Worm (Caenorhabditis elegans) whole organism, young adult: ENCODE data around the gene spn-4.

Experiments
- B0035.1 ChIP-seq: sonication (generic microtip); optimal IDR thresholded peaks from 2 replicates; lab custom pipeline; 2016; ENCODE audit warnings: missing genetic modification characterization, mild to moderate bottlenecking, missing compliant biosample characterization, missing genotype, missing genetic modification reagents
- C06A6.2 ChIP-seq: fragments of 200-800 bp; sonication (Bioruptor generic); conservative IDR thresholded peaks from 2 replicates; pipeline ENCODE4 v1.3.6; 2022; ENCODE audit warnings: missing genetic modification characterization, missing compliant biosample characterization
- D2030.7 ChIP-seq: fragments of 200-800 bp; sonication (Bioruptor generic); IDR thresholded peaks from 2 replicates; pipeline ENCODE4 v1.3.6; 2022; ENCODE audit warnings: missing genetic modification reagents, missing genetic modification characterization, missing compliant biosample characterization
- F23B12.7 ChIP-seq: sonication (generic microtip); optimal IDR thresholded peaks from 2 replicates; lab custom pipeline; 2017; ENCODE audit warnings: missing genetic modification characterization, mild to moderate bottlenecking, missing compliant biosample characterization, antibody characterized with exemption, moderate library complexity; ENCODE audit not compliant: insufficient read depth
- F39B2.1 ChIP-seq: fragments of 200-800 bp; sonication (Bioruptor generic); IDR thresholded peaks from 2 replicates; pipeline ENCODE4 v1.3.6; 2022; ENCODE audit warnings: missing genetic modification reagents, missing genetic modification characterization, missing compliant biosample characterization
- F55B11.4 ChIP-seq: sonication (generic microtip); optimal IDR thresholded peaks from 2 replicates; lab custom pipeline; 2016; ENCODE audit warnings: missing compliant biosample characterization, missing genetic modification characterization, borderline replicate concordance; ENCODE audit not compliant: insufficient read depth
- F57A8.1 ChIP-seq: fragments of 200-800 bp; sonication (Bioruptor generic); optimal IDR thresholded peaks from 2 replicates; lab custom pipeline; 2018; ENCODE audit warnings: mild to moderate bottlenecking, missing genetic modification characterization, moderate library complexity, missing compliant biosample characterization
- ama-1 ChIP-seq, 3 experiments: fragments of 150-350 bp in 1 of 3; sonication (generic microtip) in 2 of 3; optimal IDR thresholded peaks; 2 replicates each; lab custom pipeline; 2014 to 2018; ENCODE audit warnings: missing biosample characterization in 2 of 3, missing genetic modification characterization in 2 of 3, missing genetic modification reagents in 2 of 3
- atf-7 ChIP-seq: sonication (generic microtip); optimal IDR thresholded peaks from 2 replicates; lab custom pipeline; 2017; ENCODE audit warnings: mild to moderate bottlenecking, missing genetic modification characterization, missing compliant biosample characterization
- athp-1 ChIP-seq: sonication (generic microtip); optimal IDR thresholded peaks from 2 replicates; lab custom pipeline; 2017; ENCODE audit warnings: mild to moderate bottlenecking, missing genetic modification characterization, missing compliant biosample characterization
- attf-3 ChIP-seq: fragments of 200-800 bp; sonication (Bioruptor generic); conservative IDR thresholded peaks from 2 replicates; pipeline ENCODE4 v1.3.6; 2022; ENCODE audit warnings: missing genetic modification reagents, missing genetic modification characterization, missing compliant biosample characterization
- attf-6 ChIP-seq: fragments of 200-800 bp; sonication (Bioruptor generic); IDR thresholded peaks from 2 replicates; pipeline ENCODE4 v1.3.6; 2022; ENCODE audit warnings: missing genetic modification reagents, missing genetic modification characterization, missing compliant biosample characterization
- ceh-40 ChIP-seq: fragments of 200-800 bp; sonication (Bioruptor generic); IDR thresholded peaks from 2 replicates; pipeline ENCODE4 v1.3.6; 2022; ENCODE audit warnings: missing genetic modification characterization, missing compliant biosample characterization
- die-1 ChIP-seq: sonication (generic microtip); optimal IDR thresholded peaks from 2 replicates; lab custom pipeline; 2016; ENCODE audit warnings: missing genotype, mild to moderate bottlenecking, missing genetic modification characterization, missing compliant biosample characterization
- efl-1 ChIP-seq: fragments of 150-350 bp; optimal IDR thresholded peaks from 2 replicates; lab custom pipeline; 2014; ENCODE audit warnings: missing biosample characterization, missing genetic modification reagents, missing genetic modification characterization
- egrh-3 ChIP-seq: fragments of 200-800 bp; sonication (Bioruptor generic); IDR thresholded peaks from 2 replicates; pipeline ENCODE4 v1.3.6; 2022; ENCODE audit warnings: missing genetic modification reagents, missing genetic modification characterization, missing compliant biosample characterization
- fkh-3 ChIP-seq: sonication (generic microtip); optimal IDR thresholded peaks from 2 replicates; lab custom pipeline; 2016; ENCODE audit warnings: mild to moderate bottlenecking, missing genetic modification characterization, missing compliant biosample characterization
- hlh-26 ChIP-seq: fragments of 200-800 bp; sonication (Bioruptor generic); conservative IDR thresholded peaks from 2 replicates; pipeline ENCODE4 v1.3.6; 2022; ENCODE audit warnings: missing genetic modification reagents, missing genetic modification characterization, missing compliant biosample characterization
- hrde-1 ChIP-seq: sonication (generic microtip); optimal IDR thresholded peaks from 2 replicates; lab custom pipeline; 2016; ENCODE audit warnings: missing genetic modification characterization, mild to moderate bottlenecking, missing compliant biosample characterization, moderate library complexity, missing genotype, missing genetic modification reagents, borderline replicate concordance
- lsl-1 ChIP-seq: fragments of 200-800 bp; sonication (Bioruptor generic); optimal IDR thresholded peaks from 2 replicates; lab custom pipeline; 2018; ENCODE audit warnings: mild to moderate bottlenecking, missing genetic modification characterization, moderate library complexity, missing compliant biosample characterization
- lsy-27 ChIP-seq: sonication (generic microtip); optimal IDR thresholded peaks from 2 replicates; lab custom pipeline; 2017; ENCODE audit warnings: missing genetic modification characterization, mild to moderate bottlenecking, missing compliant biosample characterization, antibody characterized with exemption, missing genotype, borderline replicate concordance; ENCODE audit not compliant: insufficient read depth
- madf-3 ChIP-seq: fragments of 200-800 bp; sonication (Bioruptor generic); IDR thresholded peaks from 2 replicates; pipeline ENCODE4 v1.3.6; 2022; ENCODE audit warnings: missing genetic modification reagents, missing genetic modification characterization, missing compliant biosample characterization
- mcd-1 ChIP-seq: fragments of 200-800 bp; sonication (Bioruptor generic); IDR thresholded peaks from 2 replicates; pipeline ENCODE4 v1.3.6; 2022; ENCODE audit warnings: missing genetic modification reagents, missing genetic modification characterization, missing compliant biosample characterization
- nfya-2 ChIP-seq: fragments of 200-800 bp; sonication (Bioruptor generic); IDR thresholded peaks from 2 replicates; pipeline ENCODE4 v1.3.6; 2022; ENCODE audit warnings: missing genetic modification reagents, missing genetic modification characterization, missing compliant biosample characterization
- nhr-27 ChIP-seq: fragments of 200-800 bp; sonication (Bioruptor generic); optimal IDR thresholded peaks from 2 replicates; lab custom pipeline; 2018; ENCODE audit warnings: mild to moderate bottlenecking, missing genetic modification characterization, moderate library complexity, missing compliant biosample characterization
- nhr-90 ChIP-seq: sonication (generic microtip); optimal IDR thresholded peaks from 2 replicates; lab custom pipeline; 2016; ENCODE audit warnings: missing genotype, mild to moderate bottlenecking, missing genetic modification characterization, missing compliant biosample characterization
- pbrm-1 ChIP-seq: fragments of 200-800 bp; sonication (Bioruptor generic); IDR thresholded peaks from 2 replicates; pipeline ENCODE4 v1.3.6; 2022; ENCODE audit warnings: missing genetic modification reagents, missing genetic modification characterization, missing compliant biosample characterization
- pha-4 ChIP-seq: fragments of 150-350 bp; sonication (generic microtip); optimal IDR thresholded peaks from 2 replicates; lab custom pipeline; 2014; ENCODE audit warnings: missing biosample characterization, missing genetic modification reagents, missing genetic modification characterization
- sdz-38 ChIP-seq: sonication (generic microtip); optimal IDR thresholded peaks from 2 replicates; lab custom pipeline; 2016; ENCODE audit warnings: missing genotype, missing genetic modification characterization, missing compliant biosample characterization
- snpc-1.1 ChIP-seq: sonication (generic microtip); optimal IDR thresholded peaks from 2 replicates; lab custom pipeline; 2017; ENCODE audit warnings: missing genetic modification characterization, mild to moderate bottlenecking, missing compliant biosample characterization, antibody characterized with exemption, moderate library complexity, missing genotype, missing genetic modification reagents; ENCODE audit not compliant: insufficient read depth
- snpc-1.3 ChIP-seq: sonication (generic microtip); optimal IDR thresholded peaks from 2 replicates; lab custom pipeline; 2017; ENCODE audit warnings: missing genetic modification characterization, mild to moderate bottlenecking, missing compliant biosample characterization, antibody characterized with exemption, moderate library complexity, missing genotype, missing genetic modification reagents; ENCODE audit not compliant: insufficient read depth
- sptf-2 ChIP-seq: fragments of 200-800 bp; sonication (Bioruptor generic); optimal IDR thresholded peaks from 2 replicates; lab custom pipeline; 2018; ENCODE audit warnings: mild to moderate bottlenecking, missing genetic modification characterization, missing compliant biosample characterization
- tbp1 ChIP-seq: fragments of 200-800 bp; sonication (Bioruptor generic); optimal IDR thresholded peaks from 2 replicates; lab custom pipeline; 2018; ENCODE audit warnings: mild to moderate bottlenecking, missing genetic modification characterization, missing compliant biosample characterization
- xnd-1 ChIP-seq: sonication (generic microtip); optimal IDR thresholded peaks from 2 replicates; lab custom pipeline; 2016; ENCODE audit warnings: missing genotype, missing genetic modification reagents, missing genetic modification characterization, missing compliant biosample characterization
- zfh-2 ChIP-seq: fragments of 200-800 bp; sonication (Bioruptor generic); conservative IDR thresholded peaks from 2 replicates; pipeline ENCODE4 v1.3.6; 2022; ENCODE audit warnings: missing genetic modification reagents, missing genetic modification characterization, missing compliant biosample characterization
- ztf-25 ChIP-seq: fragments of 200-800 bp; sonication (Bioruptor generic); IDR thresholded peaks from 2 replicates; pipeline ENCODE4 v1.3.6; 2022; ENCODE audit warnings: missing genetic modification reagents, missing genetic modification characterization, missing compliant biosample characterization

Gene spn-4

ce11 chrV:6821509-6821908 is 36.8 kb upstream of the spn-4 start, which contains the start of gene T15B7.8:
T15B7.8 (plus strand) TSS chrV:6821809.
- no peak for TF ChIP-seq F55B11.4 (tag; lab: Kevin White, UChicago)
- no peak for TF ChIP-seq ceh-40 (GFP tag; lab: Robert Waterston, UW)
- no peak for TF ChIP-seq tbp1 (GFP tag; lab: Kevin White, UChicago)
- no peak for TF ChIP-seq D2030.7 (GFP tag; lab: Robert Waterston, UW)
- TF ChIP-seq attf-3 (GFP tag; lab: Robert Waterston, UW) = no peak
- TF ChIP-seq ama-1 (optimal IDR thresholded peaks at IDR 0.05; lab: Kevin White, UChicago) = no peak
- no peak for TF ChIP-seq ama-1 (GFP tag; optimal IDR thresholded peaks at IDR 0.05; lab: Kevin White, UChicago)
- no peak for TF ChIP-seq atf-7 (tag; lab: Kevin White, UChicago)
- no peak for TF ChIP-seq lsl-1 (GFP tag; lab: Kevin White, UChicago)
- no peak for TF ChIP-seq die-1
- TF ChIP-seq F23B12.7 (tag; lab: Kevin White, UChicago) = no peak
- no peak for TF ChIP-seq madf-3 (GFP tag; lab: Robert Waterston, UW)
- TF ChIP-seq hlh-26 (GFP tag; lab: Robert Waterston, UW) = no peak
- no peak for TF ChIP-seq xnd-1 (tag; lab: Kevin White, UChicago)
- TF ChIP-seq, all 124 proteins: peak for 0

- TF ChIP-seq ztf-25 (GFP tag; lab: Robert Waterston, UW) (no peak), F57A8.1 (GFP tag; lab: Kevin White, UChicago) (no peak), zfh-2 (GFP tag; lab: Robert Waterston, UW) (no peak), pbrm-1 (GFP tag; lab: Robert Waterston, UW) (no peak), nhr-90 (tag; lab: Kevin White, UChicago) (no peak), pha-4 (tag; lab: Kevin White, UChicago) (no peak), athp-1 (no peak), die-1 (no peak), egrh-3 (GFP tag; lab: Robert Waterston, UW) (no peak), lsl-1 (GFP tag; lab: Kevin White, UChicago) (no peak)
Observed at ce11 chrV:6819812-6820211, 35.1 kb upstream of the spn-4 start, which contains the start of gene dmsr-13. dmsr-13 (minus strand) TSS chrV:6819912.

- TF ChIP-seq sptf-2 (no peak), attf-6 (no peak), hrde-1 (tag; lab: Kevin White, UChicago) (no peak), nhr-27 (tag; lab: Kevin White, UChicago) (no peak), athp-1 (no peak), efl-1 (GFP tag; lab: Kevin White, UChicago) (no peak), egrh-3 (GFP tag; lab: Robert Waterston, UW) (no peak), C06A6.2 (GFP tag; lab: Robert Waterston, UW) (no peak), sdz-38 (no peak), lsy-27 (tag; lab: Kevin White, UChicago) (no peak), fkh-3 (tag; lab: Kevin White, UChicago) (no peak), mcd-1 (GFP tag; lab: Robert Waterston, UW) (no peak), nfya-2 (GFP tag; lab: Robert Waterston, UW) (no peak)
Observed at ce11 chrV:6817184-6817583, 32.5 kb upstream of the spn-4 start, which contains the start of gene dmsr-14. dmsr-14 (minus strand) TSS chrV:6817284.

- no peak for TF ChIP-seq B0035.1 (tag; lab: Kevin White, UChicago)
- no peak for TF ChIP-seq snpc-1.3
- TF ChIP-seq F39B2.1 (GFP tag; lab: Robert Waterston, UW) = no peak
- no peak for TF ChIP-seq snpc-1.1
Observed at ce11 chrV:6813862-6814261, 29.2 kb upstream of the spn-4 start.
